Fruit fly (Drosophila melanogaster) whole organism: ENCODE measurements around the gene CG13365.
"Not testable (repeated sequence)": the region's sequence is repeated elsewhere in the genome, so short reads cannot be mapped to it uniquely, and the experiment has no call there.

Source experiments
- CG8478 ChIP-seq: fragments of >200 bp; optimal IDR thresholded peaks from 2 replicates; lab custom pipeline; 2018; ENCODE audit warnings: inconsistent platforms
- Dll ChIP-seq: fragments of >200 bp; optimal IDR thresholded peaks from 2 replicates; lab custom pipeline; 2017
- EcR ChIP-seq, 2 experiments: fragments of >200 bp; optimal IDR thresholded peaks; 2 replicates each; lab custom pipeline; 2017; ENCODE audit warnings: missing biosample characterization in 2 of 2, missing genetic modification characterization in 2 of 2, missing genetic modification reagents in 2 of 2
- pan ChIP-seq: fragments of >200 bp; optimal IDR thresholded peaks from 2 replicates; lab custom pipeline; 2017
- psq ChIP-seq: fragments of >200 bp; optimal IDR thresholded peaks from 2 replicates; lab custom pipeline; 2017
- usp ChIP-seq: fragments of >200 bp; optimal IDR thresholded peaks from 2 replicates; lab custom pipeline; 2017; ENCODE audit warnings: missing biosample characterization, missing genetic modification characterization, mixed read lengths

CG13365 gene

DNA sequence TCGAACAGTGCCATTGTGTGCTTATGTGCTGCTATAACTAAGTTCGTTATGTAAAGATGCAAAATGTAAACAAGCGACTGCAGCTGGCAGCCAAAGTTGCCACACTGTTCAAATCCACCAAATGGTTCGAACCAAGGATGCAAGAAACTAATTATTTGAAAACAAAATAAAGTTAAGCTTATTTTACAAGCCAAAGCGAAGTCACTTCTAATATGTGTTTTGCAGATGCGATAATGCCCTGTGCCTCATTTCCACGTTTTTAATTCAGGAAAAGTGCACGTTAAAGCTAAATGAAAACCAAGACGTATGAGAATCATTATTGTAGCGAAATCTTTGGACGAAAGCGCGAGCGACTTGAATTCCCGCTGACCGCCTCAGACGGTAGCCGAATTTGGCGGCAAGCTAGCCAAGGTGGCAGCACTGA is at the start of gene CG13365, which contains the start of gene Vsp37A:
CG13365 (minus strand) TSS at position 84 of the 424 bp plus-strand sequence.
Vsp37A (plus strand) TSS at position 399 of the 424 bp plus-strand sequence.
- no peak for TF ChIP-seq EcR (GFP tag; optimal IDR thresholded peaks at IDR 0.05; lab: Kevin White, UChicago)
- TF ChIP-seq CG8478 (lab: Kevin White, UChicago): no peak
- TF ChIP-seq Dll (lab: Kevin White, UChicago): no peak
- no peak for TF ChIP-seq pan (lab: Kevin White, UChicago)
- no peak for TF ChIP-seq psq
- TF ChIP-seq usp: no peak

- TF ChIP-seq CG8478 (lab: Kevin White, UChicago): no peak
- no peak for TF ChIP-seq pan (lab: Kevin White, UChicago)
- TF ChIP-seq Dll (lab: Kevin White, UChicago): no peak
- TF ChIP-seq usp: no peak
- no peak for TF ChIP-seq EcR (GFP tag; optimal IDR thresholded peaks at IDR 0.05; lab: Kevin White, UChicago)
- TF ChIP-seq psq: no peak
Observed at dm6 chrX:658021-658420, 37.0 kb upstream of the CG13365 start.

DNA sequence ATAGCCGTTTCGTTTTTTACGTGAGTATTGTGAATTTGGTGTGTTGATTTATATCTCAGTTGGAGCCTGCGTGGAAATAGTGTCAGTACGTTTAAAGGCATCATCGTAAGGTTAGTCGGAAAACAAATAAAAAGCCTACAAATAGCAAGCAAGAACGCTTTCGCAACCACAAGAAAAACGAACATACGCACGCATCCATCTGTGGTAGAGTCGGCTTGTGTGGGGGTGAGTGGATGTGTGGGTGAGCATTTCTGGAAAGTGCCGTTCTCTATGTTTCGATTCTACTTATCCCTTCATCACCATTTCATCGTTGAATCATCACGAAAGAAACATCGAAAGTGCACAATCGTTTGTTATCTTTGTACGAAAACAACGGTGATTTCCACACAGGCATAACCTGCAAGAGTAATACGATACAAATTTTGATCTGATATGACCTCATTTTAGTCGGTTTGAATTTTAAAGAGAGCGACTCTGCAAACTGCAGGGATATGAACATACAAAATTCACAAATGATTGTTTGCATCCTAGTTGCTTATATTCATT is 35.4 kb upstream of the CG13365 start:
- TF ChIP-seq psq (no peak), CG8478 (lab: Kevin White, UChicago) (no peak), pan (lab: Kevin White, UChicago) (no peak), usp (no peak), Dll (lab: Kevin White, UChicago) (no peak), EcR (GFP tag; optimal IDR thresholded peaks at IDR 0.05; lab: Kevin White, UChicago) (no peak)

dm6 chrX:655492-656379 is 34.7 kb upstream of the CG13365 start, which contains the start of the genes Hmt4-20 and SkpA:
Hmt4-20 (minus strand) TSS chrX:656033.
SkpA (plus strand) TSS chrX:656114.
- TF ChIP-seq usp (no peak), CG8478 (lab: Kevin White, UChicago) (peak; percentile 44)

- no peak for TF ChIP-seq pan (lab: Kevin White, UChicago)
- no peak for TF ChIP-seq EcR (GFP tag; optimal IDR thresholded peaks at IDR 0.05; lab: Kevin White, UChicago)
- TF ChIP-seq usp: no peak
- no peak for TF ChIP-seq Dll (lab: Kevin White, UChicago)
- TF ChIP-seq CG8478 (lab: Kevin White, UChicago): no peak
- no peak for TF ChIP-seq psq
Observed at dm6 chrX:654949-655348, 33.9 kb upstream of the CG13365 start.

DNA sequence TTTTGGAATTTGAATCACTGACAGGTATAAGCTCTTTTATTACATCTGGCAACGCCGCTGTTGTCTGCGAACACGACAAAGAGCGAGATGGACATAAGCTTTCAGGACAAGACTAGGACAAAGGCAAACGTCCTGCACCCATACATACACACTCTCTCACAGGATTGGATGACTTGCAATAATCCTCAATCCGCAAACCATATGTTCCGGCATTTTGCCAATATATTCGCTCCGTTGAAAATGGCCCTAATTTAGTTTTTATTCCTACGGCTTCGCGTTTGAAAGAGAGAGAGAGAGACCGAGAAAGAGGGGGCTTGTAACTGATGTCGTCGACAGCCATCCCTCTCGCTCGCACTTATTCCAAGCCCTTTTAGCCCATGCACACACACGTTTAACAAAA is 33.2 kb upstream of the CG13365 start:
- no peak for TF ChIP-seq usp
- TF ChIP-seq Dll (lab: Kevin White, UChicago): no peak
- peak; percentile 46 for TF ChIP-seq CG8478 (lab: Kevin White, UChicago)
- TF ChIP-seq pan (lab: Kevin White, UChicago): no peak
- TF ChIP-seq psq: no peak
- TF ChIP-seq EcR (GFP tag; optimal IDR thresholded peaks at IDR 0.05; lab: Kevin White, UChicago): no peak

DNA sequence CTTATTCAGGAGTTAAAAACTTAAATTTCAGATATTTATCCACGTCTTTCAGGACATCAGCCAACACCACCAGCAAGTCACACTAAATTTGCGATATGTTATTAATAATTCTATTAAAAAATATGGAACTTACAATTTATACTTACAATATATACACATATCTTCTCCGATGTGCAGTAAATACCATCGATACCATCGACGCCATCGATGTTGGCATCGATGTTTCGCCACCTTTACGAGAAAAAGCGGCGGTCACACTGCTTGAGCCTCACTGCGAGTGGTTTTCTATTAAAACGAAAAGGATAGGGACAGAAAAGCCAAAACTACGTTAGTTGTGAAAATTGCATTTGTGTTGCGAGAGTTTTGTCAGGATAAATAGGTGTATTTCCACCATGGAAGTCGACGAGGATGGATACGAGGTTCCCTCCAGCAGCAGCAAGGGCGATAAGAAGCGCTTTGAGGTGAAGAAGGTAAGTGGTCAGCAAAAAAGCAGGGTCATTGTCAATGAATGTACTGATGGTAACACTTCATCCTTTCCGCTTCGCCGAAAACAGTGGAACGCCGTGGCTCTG is 26.1 kb upstream of the CG13365 start, which contains the start of gene Roc1a:
Roc1a (plus strand) TSS at position 249 of the 572 bp plus-strand sequence.
- no peak for TF ChIP-seq usp
- TF ChIP-seq EcR (GFP tag; optimal IDR thresholded peaks at IDR 0.05; lab: Kevin White, UChicago): no peak
- no peak for TF ChIP-seq Dll (lab: Kevin White, UChicago)
- TF ChIP-seq pan (lab: Kevin White, UChicago): no peak
- TF ChIP-seq psq: no peak
- TF ChIP-seq CG8478 (lab: Kevin White, UChicago): no peak

DNA sequence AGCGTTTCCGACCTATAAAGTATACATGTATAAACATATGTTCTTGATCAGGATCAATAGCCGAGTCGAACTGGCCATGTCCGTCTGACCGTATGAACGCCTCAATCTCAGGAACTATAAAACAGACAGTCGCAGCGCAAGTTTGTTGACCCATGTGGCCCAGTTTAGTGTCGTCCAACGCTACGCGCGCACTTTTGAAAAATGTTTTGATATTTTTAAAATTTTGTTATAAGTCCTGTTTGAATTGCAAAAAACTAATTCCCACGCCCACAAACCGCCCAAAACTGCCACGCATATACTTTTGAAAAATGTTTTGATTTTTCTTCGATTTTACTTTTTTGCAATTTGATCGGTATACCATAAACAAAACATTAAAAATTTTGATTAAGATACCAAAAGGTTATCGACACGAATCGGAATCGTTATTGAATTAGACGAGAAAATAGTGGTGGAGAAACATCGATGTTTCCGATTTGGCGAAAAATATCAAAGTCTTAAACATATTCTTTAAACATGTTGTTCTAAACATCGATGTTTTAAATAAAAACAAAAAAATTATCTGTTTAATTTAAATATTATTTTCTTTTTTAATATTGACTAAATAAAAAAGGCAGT is 25.5 kb upstream of the CG13365 start:
- TF ChIP-seq EcR (GFP tag; optimal IDR thresholded peaks at IDR 0.05; lab: Kevin White, UChicago): no peak

DNA sequence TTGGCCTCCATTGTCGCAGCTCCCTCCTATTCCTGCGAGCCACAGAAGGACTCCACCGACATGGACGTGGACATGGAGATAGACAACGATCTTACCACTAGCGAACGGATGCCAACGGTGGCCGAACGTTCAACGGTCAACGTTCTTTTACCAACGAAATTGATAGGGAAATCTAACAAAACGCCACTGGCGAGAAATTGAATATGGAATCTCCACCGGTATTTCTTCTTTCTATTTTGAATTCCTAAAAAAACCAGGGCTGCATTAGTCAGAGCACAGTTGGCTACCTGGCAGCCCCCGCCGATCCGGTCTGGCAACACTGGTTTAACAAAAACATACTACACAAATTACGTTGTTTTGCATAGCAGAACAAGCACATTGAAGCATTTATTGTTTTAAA is 23.4 kb upstream of the CG13365 start, which contains the start of gene CG13367:
CG13367 (plus strand) TSS at position 301 of the 400 bp plus-strand sequence.
- not testable (repeated sequence) for TF ChIP-seq pan, CG8478, Dll (lab: Kevin White, UChicago)

dm6 chrX:636606-637530 is 15.9 kb upstream of the CG13365 start:
- TF ChIP-seq CG8478 (lab: Kevin White, UChicago) (peak; percentile 29), psq (no peak), pan (lab: Kevin White, UChicago) (no peak)
